Worm (Caenorhabditis elegans): ENCODE results near the gene D1025.1.

ce11 chrX:14490486-14490885 is 30.1 kb upstream of the D1025.1 start:
- TF ChIP-seq nhr-77 (tag; optimal IDR thresholded peaks at IDR 0.05) (no peak), F13H6.1 (tag; optimal IDR thresholded peaks at IDR 0.05) (no peak), snpc-4 (tag; optimal IDR thresholded peaks at IDR 0.05) (no peak), zag-1 (tag; optimal IDR thresholded peaks at IDR 0.05) (no peak), elt-3 (tag; optimal IDR thresholded peaks at IDR 0.05) (no peak), elt-1 (tag; optimal IDR thresholded peaks at IDR 0.05) (no peak), aly-2 (tag; optimal IDR thresholded peaks at IDR 0.05) (no peak), unc-62 (GFP tag; optimal IDR thresholded peaks at IDR 0.05) (no peak), skn-1 (tag; optimal IDR thresholded peaks at IDR 0.05) (no peak), nhr-11 (tag; optimal IDR thresholded peaks at IDR 0.05) (no peak)

All from whole organism, L2 larva.